Worm (Caenorhabditis elegans) whole organism, L4 larva: ENCODE data around the gene zif-1.
A peak's percentile ranks its signal among the peaks of the same experiment; 100 is the strongest.
"Not testable (repeated sequence)": the region's sequence is repeated elsewhere in the genome, so short reads cannot be mapped to it uniquely, and the experiment has no call there.

Experiments used
- F10B5.3 ChIP-seq: sonication (generic microtip); optimal IDR thresholded peaks from 2 replicates; lab custom pipeline; 2016; ENCODE audit warnings: mild to moderate bottlenecking, missing genetic modification characterization, missing compliant biosample characterization
- ZK337.2 ChIP-seq: fragments of 200-800 bp; sonication (Bioruptor generic); IDR thresholded peaks from 2 replicates; pipeline ENCODE4 v1.3.6; 2022; ENCODE audit warnings: missing genetic modification reagents, missing genetic modification characterization, missing compliant biosample characterization
- aha-1 ChIP-seq: fragments of 150-350 bp; peaks from one replicate; lab custom pipeline; 2014; ENCODE audit warnings: missing biosample characterization, missing genetic modification characterization
- attf-4 ChIP-seq: sonication (generic microtip); optimal IDR thresholded peaks from 3 replicates; lab custom pipeline; 2017; ENCODE audit warnings: missing biosample characterization, missing genetic modification characterization
- ceh-28 ChIP-seq: fragments of 150-350 bp; optimal IDR thresholded peaks from 2 replicates; lab custom pipeline; 2014; ENCODE audit warnings: missing biosample characterization, missing genetic modification reagents, missing genetic modification characterization
- ceh-62 ChIP-seq: sonication (generic microtip); optimal IDR thresholded peaks from 2 replicates; lab custom pipeline; 2017; ENCODE audit warnings: missing biosample characterization, missing genetic modification characterization
- ctbp-1 ChIP-seq: fragments of 200-800 bp; sonication (Bioruptor generic); IDR thresholded peaks from 2 replicates; pipeline ENCODE4 v1.3.6; 2022; ENCODE audit warnings: missing genetic modification reagents, missing genetic modification characterization, missing compliant biosample characterization
- daf-16 ChIP-seq, 3 experiments: sonication (generic microtip); optimal IDR thresholded peaks; 2 replicates each; lab custom pipeline; 2016 to 2017; ENCODE audit warnings: missing genetic modification characterization in 3 of 3, missing genetic modification reagents in 3 of 3, mild to moderate bottlenecking in 2 of 3, missing compliant biosample characterization in 2 of 3, missing biosample characterization in 1 of 3, moderate library complexity in 1 of 3
- dmd-8 ChIP-seq: fragments of 200-800 bp; sonication (Bioruptor generic); IDR thresholded peaks from 2 replicates; pipeline ENCODE4 v1.3.6; 2022; ENCODE audit warnings: missing genetic modification characterization, missing compliant biosample characterization
- dpl-1 ChIP-seq: fragments of 150-350 bp; optimal IDR thresholded peaks from 2 replicates; lab custom pipeline; 2014; ENCODE audit warnings: missing biosample characterization, missing genetic modification reagents, missing genetic modification characterization
- dve-1 ChIP-seq: sonication (generic microtip); optimal IDR thresholded peaks from 2 replicates; lab custom pipeline; 2017; ENCODE audit warnings: antibody characterized with exemption, mild to moderate bottlenecking, missing genetic modification characterization, missing compliant biosample characterization; ENCODE audit not compliant: insufficient read depth
- egl-43 ChIP-seq: fragments of 200-800 bp; sonication (Bioruptor generic); IDR thresholded peaks from 2 replicates; pipeline ENCODE4 v1.3.6; 2022; ENCODE audit warnings: missing genetic modification reagents, missing genetic modification characterization, missing compliant biosample characterization
- hlh-11 ChIP-seq: fragments of 200-800 bp; sonication (Bioruptor generic); optimal IDR thresholded peaks from 2 replicates; lab custom pipeline; 2018; ENCODE audit warnings: mild to moderate bottlenecking, missing genetic modification characterization, missing compliant biosample characterization
- hlh-30 ChIP-seq: sonication (generic microtip); optimal IDR thresholded peaks from 2 replicates; lab custom pipeline; 2017; ENCODE audit warnings: antibody characterized with exemption, mild to moderate bottlenecking, missing genetic modification characterization, missing compliant biosample characterization; ENCODE audit not compliant: insufficient read depth
- lin-38 ChIP-seq: fragments of 200-800 bp; sonication (Bioruptor generic); IDR thresholded peaks from 2 replicates; pipeline ENCODE4 v1.3.6; 2022; ENCODE audit warnings: missing genetic modification reagents, missing genetic modification characterization, missing compliant biosample characterization
- lir-3 ChIP-seq: sonication (generic microtip); optimal IDR thresholded peaks from 2 replicates; lab custom pipeline; 2016; ENCODE audit warnings: mild to moderate bottlenecking, missing genetic modification characterization, missing compliant biosample characterization
- lsy-2 ChIP-seq, 2 experiments: fragments of 150-350 bp in 1 of 2; sonication (generic microtip) in 1 of 2; optimal IDR thresholded peaks; 2 replicates each; lab custom pipeline; 2014 to 2017; ENCODE audit warnings: missing biosample characterization in 2 of 2, missing genetic modification characterization in 2 of 2
- madf-9 ChIP-seq: fragments of 200-800 bp; sonication (Bioruptor generic); conservative IDR thresholded peaks from 2 replicates; pipeline ENCODE4 v1.3.6; 2022; ENCODE audit warnings: missing genetic modification reagents, missing genetic modification characterization, missing compliant biosample characterization
- mdl-1 ChIP-seq, 2 experiments: fragments of 150-350 bp in 1 of 2; sonication (generic microtip) in 1 of 2; optimal IDR thresholded peaks; 2 replicates each; lab custom pipeline; 2014 to 2017; ENCODE audit warnings: missing biosample characterization in 2 of 2, missing genetic modification characterization in 2 of 2
- mep-1 ChIP-seq: fragments of 150-350 bp; sonication (generic microtip); optimal IDR thresholded peaks from 3 replicates; lab custom pipeline; 2014; ENCODE audit warnings: missing biosample characterization, missing genetic modification characterization
- mes-2 ChIP-seq: sonication (generic microtip); optimal IDR thresholded peaks from 2 replicates; lab custom pipeline; 2016; ENCODE audit warnings: missing genotype, mild to moderate bottlenecking, missing genetic modification characterization, missing compliant biosample characterization; ENCODE audit not compliant: poor library complexity, severe bottlenecking
- mxl-3 ChIP-seq: fragments of 200-800 bp; sonication (Bioruptor generic); optimal IDR thresholded peaks from 2 replicates; lab custom pipeline; 2018; ENCODE audit warnings: mild to moderate bottlenecking, missing genetic modification characterization, missing compliant biosample characterization
- nhr-237 ChIP-seq: sonication (generic microtip); optimal IDR thresholded peaks from 2 replicates; lab custom pipeline; 2017; ENCODE audit warnings: missing biosample characterization, missing genetic modification characterization
- nhr-28 ChIP-seq: fragments of 150-350 bp; optimal IDR thresholded peaks from 2 replicates; lab custom pipeline; 2014; ENCODE audit warnings: missing biosample characterization, missing genetic modification characterization
- pha-4 ChIP-seq, 2 experiments: fragments of 150-350 bp in 1 of 2; fragments of 200-800 bp in 1 of 2; sonication (Bioruptor generic) in 1 of 2; IDR thresholded peaks in 1 of 2; optimal IDR thresholded peaks in 1 of 2; 2 replicates each; pipeline versions ENCODE4 v1.3.6 to Lab custom; 2014 to 2022; ENCODE audit warnings: missing genetic modification characterization in 2 of 2, missing genetic modification reagents in 2 of 2, missing biosample characterization in 1 of 2, missing compliant biosample characterization in 1 of 2
- pqm-1 ChIP-seq: sonication (generic microtip); optimal IDR thresholded peaks from 2 replicates; lab custom pipeline; 2017; ENCODE audit warnings: missing biosample characterization, missing genetic modification characterization
- rbr-2 ChIP-seq: sonication (generic microtip); optimal IDR thresholded peaks from 2 replicates; lab custom pipeline; 2016; ENCODE audit warnings: missing genotype, missing genetic modification characterization, missing compliant biosample characterization
- spr-1 ChIP-seq: sonication (generic microtip); optimal IDR thresholded peaks from 2 replicates; lab custom pipeline; 2016; ENCODE audit warnings: mild to moderate bottlenecking, missing genetic modification characterization, missing compliant biosample characterization
- zfp-2 ChIP-seq: sonication (generic microtip); optimal IDR thresholded peaks from 2 replicates; lab custom pipeline; 2016; ENCODE audit warnings: mild to moderate bottlenecking, missing genetic modification characterization, missing compliant biosample characterization
- zip-11 ChIP-seq: fragments of 200-800 bp; sonication (Bioruptor generic); IDR thresholded peaks from 2 replicates; pipeline ENCODE4 v1.3.6; 2022; ENCODE audit warnings: missing genetic modification characterization, missing compliant biosample characterization

The zif-1 gene

ce11 chrIII:9001491-9001890 is 1.1 kb upstream of the zif-1 start:
- TF ChIP-seq lin-38 (GFP tag; lab: Robert Waterston, UW) = 0 out of 2 replicates have a peak, but pooled peaks have one; percentile 13
- TF ChIP-seq egl-43 = no peak
- TF ChIP-seq ceh-62 = no peak
- peak; percentile 51 for TF ChIP-seq aha-1 (tag; lab: Kevin White, UChicago)

DNA sequence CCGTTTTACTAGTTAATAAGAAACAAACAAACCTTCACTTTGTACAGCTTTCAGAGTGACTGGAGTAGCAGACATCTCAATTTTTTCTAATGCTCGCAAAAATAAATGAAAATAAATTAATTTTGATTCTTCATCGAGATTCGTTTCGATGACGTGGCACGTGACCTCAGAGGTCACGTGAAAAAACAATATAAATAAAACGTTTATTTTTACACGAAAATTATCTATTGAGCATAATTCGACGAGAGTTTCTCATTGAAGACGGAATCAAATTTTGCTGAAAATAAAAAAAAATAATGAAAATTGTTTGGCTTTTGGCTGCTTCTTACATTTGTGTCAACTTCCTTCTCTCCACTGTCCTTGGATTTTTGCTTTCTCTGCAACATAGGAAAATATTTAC is 680 bp upstream of the zif-1 start, which contains the start of gene rpn-6.2:
rpn-6.2 (minus strand) TSS at position 101 of the 400 bp plus-strand sequence.
- no peak for TF ChIP-seq nhr-28 (tag; lab: Kevin White, UChicago)
- no peak for TF ChIP-seq dpl-1 (GFP tag; lab: Kevin White, UChicago)
- TF ChIP-seq lsy-2 (tag; optimal IDR thresholded peaks at IDR 0.05; lab: Kevin White, UChicago) = no peak
- no peak for TF ChIP-seq attf-4
- TF ChIP-seq pha-4 (GFP tag; IDR thresholded peaks at IDR 0.05; lab: Robert Waterston, UW) = no peak
- no peak for TF ChIP-seq pha-4 (tag; optimal IDR thresholded peaks at IDR 0.05; lab: Kevin White, UChicago)
- TF ChIP-seq lir-3 = no peak

ce11 chrIII:9004658-9005057 is 2.1 kb downstream of the zif-1 start:
- TF ChIP-seq aha-1 (tag; lab: Kevin White, UChicago) = peak; percentile 1
- TF ChIP-seq zfp-2 (tag; lab: Kevin White, UChicago) = no peak

DNA sequence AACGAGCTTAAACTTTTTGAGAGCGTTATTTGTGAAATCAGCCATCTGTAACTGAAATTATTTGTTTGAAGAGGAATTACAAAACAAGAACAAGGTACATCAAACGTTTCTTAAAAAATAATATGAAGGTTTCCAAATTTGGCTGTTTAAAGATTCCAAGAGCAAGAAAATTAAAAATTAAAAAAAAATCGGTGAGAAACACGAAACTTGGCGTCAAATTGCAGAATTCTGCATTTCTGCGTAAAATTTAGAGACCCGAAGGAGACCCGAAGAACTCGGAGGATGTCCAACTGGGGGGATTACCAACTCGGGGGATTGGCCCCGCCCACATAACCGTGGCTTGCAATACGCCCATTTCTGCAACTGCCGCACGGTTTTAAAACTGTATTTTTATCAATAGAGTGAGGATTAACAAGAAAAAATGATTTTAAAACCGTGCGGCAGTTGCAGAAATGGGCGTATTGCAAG is 3.4 kb downstream of the zif-1 start, which contains the start of gene rab-6.1:
rab-6.1 (minus strand) TSS at position 51 of the 468 bp plus-strand sequence.
- TF ChIP-seq F10B5.3 (tag; lab: Kevin White, UChicago); ceh-28 (tag; lab: Kevin White, UChicago); dmd-8 (GFP tag; lab: Robert Waterston, UW): not testable (repeated sequence)

- TF ChIP-seq mxl-3 (GFP tag; lab: Kevin White, UChicago) (peak; percentile 27), ZK337.2 (no peak), mep-1 (tag; lab: Kevin White, UChicago) (peak; percentile 20), pqm-1 (tag; lab: Kevin White, UChicago) (peak; percentile 17), mdl-1 (tag; optimal IDR thresholded peaks at IDR 0.05; lab: Kevin White, UChicago) (peak in 1 of 2 experiments; percentile 12), rbr-2 (tag; lab: Kevin White, UChicago) (peak; percentile 4), madf-9 (peak; percentile 63; the same call in 1 of the 2 replicates), hlh-11 (tag; lab: Kevin White, UChicago) (peak; percentile 83), zip-11 (GFP tag; lab: Robert Waterston, UW) (no peak), nhr-28 (tag; lab: Kevin White, UChicago) (peak; percentile 60), spr-1 (tag; lab: Kevin White, UChicago) (no peak), dve-1 (tag; lab: Kevin White, UChicago) (peak; percentile 48), ctbp-1 (GFP tag; lab: Robert Waterston, UW) (no peak), ceh-28 (tag; lab: Kevin White, UChicago) (no peak), daf-16 (GFP tag; optimal IDR thresholded peaks at IDR 0.05; lab: Kevin White, UChicago) (no peak), daf-16 (tag; optimal IDR thresholded peaks at IDR 0.05; lab: Kevin White, UChicago) (peak; percentile 79), hlh-30 (tag; lab: Kevin White, UChicago) (peak; percentile 39), aha-1 (tag; lab: Kevin White, UChicago) (peak; percentile 71), mes-2 (tag; lab: Kevin White, UChicago) (peak; percentile 51), nhr-237 (tag; lab: Kevin White, UChicago) (no peak), pha-4 (GFP tag; IDR thresholded peaks at IDR 0.05; lab: Robert Waterston, UW) (no peak), pha-4 (tag; optimal IDR thresholded peaks at IDR 0.05; lab: Kevin White, UChicago) (peak; percentile 6)
These were observed 4.6 kb downstream of the zif-1 start for ce11 chrIII:9007183-9007582.
